Fruit fly (Drosophila melanogaster) whole organism, embryonic: ENCODE results near the gene fz.

ENCODE experiments used
- Atf-2 ChIP-seq: fragments of 200-800 bp; sonication (Bioruptor generic); optimal IDR thresholded peaks from 2 replicates; lab custom pipeline; 2016; ENCODE audit warnings: missing biosample characterization, missing genetic modification characterization
- B-H1 ChIP-seq: fragments of 200-800 bp; sonication (Bioruptor generic); IDR thresholded peaks from 3 replicates; pipeline ENCODE4 v1.3.6; 2022; ENCODE audit warnings: missing biosample characterization, missing genetic modification characterization
- Blimp-1 ChIP-seq: fragments of 200-800 bp; sonication (Bioruptor generic); optimal IDR thresholded peaks from 3 replicates; lab custom pipeline; 2018; ENCODE audit warnings: missing biosample characterization, missing genetic modification characterization, mild to moderate bottlenecking, moderate library complexity, missing genetic modification reagents
- CG10321 ChIP-seq: fragments of 200-800 bp; sonication (Bioruptor generic); IDR thresholded peaks from 2 replicates; pipeline ENCODE4 v1.3.6; 2022; ENCODE audit warnings: missing biosample characterization, missing genetic modification characterization
- CG11456 ChIP-seq: fragments of 200-800 bp; sonication (Bioruptor generic); IDR thresholded peaks from 3 replicates; pipeline ENCODE4 v1.3.6; 2022; ENCODE audit warnings: missing biosample characterization, missing genetic modification characterization
- CG13123 ChIP-seq: fragments of 200-800 bp; sonication (Bioruptor generic); optimal IDR thresholded peaks from 2 replicates; lab custom pipeline; 2016; ENCODE audit warnings: missing biosample characterization, missing genetic modification characterization
- CG17385 ChIP-seq: fragments of 200-800 bp; sonication (Bioruptor generic); optimal IDR thresholded peaks from 3 replicates; lab custom pipeline; 2018; ENCODE audit warnings: missing biosample characterization, mild to moderate bottlenecking, missing genetic modification characterization
- CG17802 ChIP-seq: fragments of 200-800 bp; sonication (Bioruptor generic); optimal IDR thresholded peaks from 2 replicates; lab custom pipeline; 2018; ENCODE audit warnings: missing biosample characterization, mild to moderate bottlenecking, missing genetic modification characterization, moderate library complexity
- CG31388 ChIP-seq: fragments of 200-800 bp; sonication (Bioruptor generic); optimal IDR thresholded peaks from 2 replicates; lab custom pipeline; 2016; ENCODE audit warnings: missing biosample characterization, missing genetic modification characterization
- CG5245 ChIP-seq: fragments of 200-800 bp; sonication (Bioruptor generic); optimal IDR thresholded peaks from 3 replicates; lab custom pipeline; 2016; ENCODE audit warnings: missing biosample characterization, missing genetic modification characterization
- CG6854 ChIP-seq: fragments of 200-800 bp; sonication (Bioruptor generic); optimal IDR thresholded peaks from 3 replicates; lab custom pipeline; 2017; ENCODE audit warnings: missing biosample characterization, mild to moderate bottlenecking, missing genetic modification characterization
- CG7372 ChIP-seq: fragments of 200-800 bp; sonication (Bioruptor generic); IDR thresholded peaks from 2 replicates; pipeline ENCODE4 v1.3.6; 2022; ENCODE audit warnings: missing biosample characterization, missing genetic modification characterization
- CG7839 ChIP-seq: fragments of 200-800 bp; sonication (Bioruptor generic); optimal IDR thresholded peaks from 3 replicates; lab custom pipeline; 2018; ENCODE audit warnings: missing biosample characterization, mild to moderate bottlenecking, missing genetic modification characterization, moderate library complexity
- CG8089 ChIP-seq: fragments of 200-800 bp; sonication (Bioruptor generic); optimal IDR thresholded peaks from 3 replicates; lab custom pipeline; 2016; ENCODE audit warnings: missing biosample characterization, missing genetic modification characterization
- CG8359 ChIP-seq: fragments of 200-800 bp; sonication (Bioruptor generic); optimal IDR thresholded peaks from 2 replicates; lab custom pipeline; 2017; ENCODE audit warnings: missing biosample characterization, mild to moderate bottlenecking, missing genetic modification characterization, borderline replicate concordance
- CG8478 ChIP-seq: fragments of >200 bp; optimal IDR thresholded peaks from 2 replicates; lab custom pipeline; 2018
- CG8765 ChIP-seq: fragments of 200-800 bp; sonication (Bioruptor generic); IDR thresholded peaks from 2 replicates; pipeline ENCODE4 v1.3.6; 2022; ENCODE audit warnings: missing biosample characterization, missing genetic modification characterization
- CG9215 ChIP-seq: fragments of 200-800 bp; sonication (Bioruptor generic); IDR thresholded peaks from 2 replicates; pipeline ENCODE4 v1.3.6; 2022; ENCODE audit warnings: missing biosample characterization, missing genetic modification characterization
- CG9876 ChIP-seq: fragments of 200-800 bp; sonication (Bioruptor generic); optimal IDR thresholded peaks from 2 replicates; lab custom pipeline; 2016; ENCODE audit warnings: missing biosample characterization, missing genetic modification characterization
- D19B ChIP-seq: fragments of 200-800 bp; sonication (Bioruptor generic); optimal IDR thresholded peaks from 2 replicates; lab custom pipeline; 2017; ENCODE audit warnings: missing biosample characterization, mild to moderate bottlenecking, missing genetic modification characterization
- E2f2 ChIP-seq: fragments of 200-800 bp; sonication (Bioruptor generic); IDR thresholded peaks from 2 replicates; pipeline ENCODE4 v1.3.6; 2022; ENCODE audit warnings: missing biosample characterization, missing genetic modification characterization
- Hr51 ChIP-seq, 2 experiments: fragments of 200-800 bp; sonication (Bioruptor generic); optimal IDR thresholded peaks; 2 replicates in 1 of 2; 3 replicates in 1 of 2; lab custom pipeline; 2016 to 2018; ENCODE audit warnings: missing biosample characterization in 2 of 2, missing genetic modification characterization in 2 of 2, mild to moderate bottlenecking in 1 of 2, moderate library complexity in 1 of 2
- Opbp ChIP-seq: fragments of 200-800 bp; sonication (Bioruptor generic); IDR thresholded peaks from 3 replicates; pipeline ENCODE4 v1.3.6; 2022; ENCODE audit warnings: missing biosample characterization, missing genetic modification characterization; ENCODE audit not compliant: partially characterized antibody
- Ravus ChIP-seq: fragments of 200-800 bp; sonication (Bioruptor generic); IDR thresholded peaks from 2 replicates; pipeline ENCODE4 v1.3.6; 2022; ENCODE audit warnings: missing biosample characterization, missing genetic modification characterization
- Sox102F ChIP-seq: fragments of 200-800 bp; sonication (Bioruptor generic); optimal IDR thresholded peaks from 2 replicates; lab custom pipeline; 2018; ENCODE audit warnings: missing biosample characterization, mild to moderate bottlenecking, missing genetic modification characterization, moderate library complexity
- Xrp1 ChIP-seq: fragments of 200-800 bp; sonication (Bioruptor generic); IDR thresholded peaks from 2 replicates; pipeline ENCODE4 v1.3.6; 2022; ENCODE audit warnings: missing biosample characterization, missing genetic modification characterization
- al ChIP-seq: fragments of 200-800 bp; sonication (Bioruptor generic); IDR thresholded peaks from 2 replicates; pipeline ENCODE4 v1.3.6; 2022; ENCODE audit warnings: missing biosample characterization, missing genetic modification characterization
- bowl ChIP-seq: fragments of 200-800 bp; sonication (Bioruptor generic); IDR thresholded peaks from 2 replicates; pipeline ENCODE4 v1.3.6; 2022; ENCODE audit warnings: missing biosample characterization, missing genetic modification characterization
- cato ChIP-seq: fragments of 200-800 bp; sonication (Bioruptor generic); optimal IDR thresholded peaks from 2 replicates; lab custom pipeline; 2016; ENCODE audit warnings: missing biosample characterization, missing genetic modification characterization, borderline replicate concordance
- corto ChIP-seq: fragments of 200-800 bp; sonication (Bioruptor generic); optimal IDR thresholded peaks from 2 replicates; lab custom pipeline; 2016; ENCODE audit warnings: missing biosample characterization, mild to moderate bottlenecking, missing genetic modification characterization, moderate library complexity
- dpn ChIP-seq, 2 experiments: fragments of 200-800 bp; sonication (Bioruptor generic); optimal IDR thresholded peaks; 3 replicates each; lab custom pipeline; 2016; ENCODE audit warnings: missing biosample characterization in 2 of 2, missing genetic modification characterization in 2 of 2
- eve ChIP-seq, 2 experiments: fragments of >200 bp; optimal IDR thresholded peaks; 2 replicates each; lab custom pipeline; 2017; ENCODE audit warnings: missing biosample characterization in 2 of 2, missing genetic modification characterization in 2 of 2
- gem ChIP-seq: fragments of 200-800 bp; sonication (Bioruptor generic); optimal IDR thresholded peaks from 2 replicates; lab custom pipeline; 2019; ENCODE audit warnings: missing biosample characterization, mild to moderate bottlenecking, missing genetic modification characterization, moderate library complexity
- gsb ChIP-seq: fragments of 200-800 bp; sonication (Bioruptor generic); IDR thresholded peaks from 2 replicates; pipeline ENCODE4 v1.3.6; 2022; ENCODE audit warnings: missing biosample characterization, missing genetic modification characterization
- hkb ChIP-seq, 2 experiments: fragments of 200-800 bp in 1 of 2; fragments of >200 bp in 1 of 2; sonication (Bioruptor generic) in 1 of 2; IDR thresholded peaks in 1 of 2; optimal IDR thresholded peaks in 1 of 2; 2 replicates each; pipeline versions ENCODE4 v1.3.6 to Lab custom; 2017 to 2022; ENCODE audit warnings: missing biosample characterization in 1 of 2, missing genetic modification characterization in 1 of 2
- mam ChIP-seq: fragments of 200-800 bp; sonication (Bioruptor generic); optimal IDR thresholded peaks from 3 replicates; lab custom pipeline; 2016; ENCODE audit warnings: missing biosample characterization, missing genetic modification characterization
- mld ChIP-seq: fragments of 200-800 bp; sonication (Bioruptor generic); IDR thresholded peaks from 3 replicates; pipeline ENCODE4 v1.3.6; 2022; ENCODE audit warnings: missing biosample characterization, missing genetic modification characterization; ENCODE audit not compliant: partially characterized antibody
- nmo ChIP-seq: fragments of 200-800 bp; sonication (Bioruptor generic); optimal IDR thresholded peaks from 2 replicates; lab custom pipeline; 2018; ENCODE audit warnings: missing biosample characterization, mild to moderate bottlenecking, missing genetic modification characterization, moderate library complexity
- nom ChIP-seq: fragments of 200-800 bp; sonication (Bioruptor generic); optimal IDR thresholded peaks from 2 replicates; lab custom pipeline; 2017; ENCODE audit warnings: missing biosample characterization, missing genetic modification characterization, mild to moderate bottlenecking, moderate library complexity, missing genetic modification reagents
- oc ChIP-seq: fragments of 200-800 bp; sonication (Bioruptor generic); optimal IDR thresholded peaks from 2 replicates; lab custom pipeline; 2018; ENCODE audit warnings: missing biosample characterization, mild to moderate bottlenecking, missing genetic modification characterization, moderate library complexity
- onecut ChIP-seq: fragments of 200-800 bp; sonication (Bioruptor generic); IDR thresholded peaks from 2 replicates; pipeline ENCODE4 v1.3.6; 2022; ENCODE audit warnings: missing biosample characterization, missing genetic modification characterization
- pfk ChIP-seq: fragments of 200-800 bp; sonication (Bioruptor generic); optimal IDR thresholded peaks from 2 replicates; lab custom pipeline; 2018; ENCODE audit warnings: missing biosample characterization, mild to moderate bottlenecking, missing genetic modification characterization, moderate library complexity
- ro ChIP-seq: fragments of 200-800 bp; sonication (Bioruptor generic); IDR thresholded peaks from 2 replicates; pipeline ENCODE4 v1.3.6; 2022; ENCODE audit warnings: missing biosample characterization, missing genetic modification characterization
- row ChIP-seq: fragments of 200-800 bp; sonication (Bioruptor generic); IDR thresholded peaks from 3 replicates; pipeline ENCODE4 v1.3.6; 2022; ENCODE audit warnings: missing biosample characterization, missing genetic modification characterization
- sens ChIP-seq: fragments of 200-800 bp; sonication (Bioruptor generic); peaks from one replicate; lab custom pipeline; 2016; ENCODE audit warnings: missing biosample characterization, missing genetic modification characterization
- sna ChIP-seq: fragments of 200-800 bp; sonication (Bioruptor generic); IDR thresholded peaks from 2 replicates; pipeline ENCODE4 v1.3.6; 2022; ENCODE audit warnings: missing biosample characterization, missing genetic modification characterization; ENCODE audit not compliant: partially characterized antibody
- sug ChIP-seq: fragments of 200-800 bp; optimal IDR thresholded peaks from 2 replicates; lab custom pipeline; 2019; ENCODE audit warnings: missing biosample characterization, mild to moderate bottlenecking, missing genetic modification characterization, moderate library complexity
- tap ChIP-seq: fragments of 200-800 bp; optimal IDR thresholded peaks from 3 replicates; lab custom pipeline; 2019; ENCODE audit warnings: missing biosample characterization, mild to moderate bottlenecking, missing genetic modification characterization, moderate library complexity
- vvl ChIP-seq: fragments of 200-800 bp; sonication (Bioruptor generic); IDR thresholded peaks from 2 replicates; pipeline ENCODE4 v1.3.6; 2022; ENCODE audit warnings: missing biosample characterization, missing genetic modification characterization
- wdn ChIP-seq: fragments of 200-800 bp; sonication (Bioruptor generic); IDR thresholded peaks from 2 replicates; pipeline ENCODE4 v1.3.6; 2022; ENCODE audit warnings: missing biosample characterization, missing genetic modification characterization

Gene fz

dm6 chr3L:14322268-14322784 is 48.2 kb downstream of the fz start:
- TF ChIP-seq nmo (GFP tag; lab: Kevin White, UChicago) (peak; percentile 14), Sox102F (peak; percentile 6), D19B (peak; percentile 69), B-H1 (GFP tag; lab: Robert Waterston, UW) (no peak), sens (GFP tag; lab: Kevin White, UChicago) (peak; percentile 47), row (GFP tag; lab: Robert Waterston, UW) (peak; percentile 46; the same call in 1 of the 3 replicates), CG9215 (GFP tag; lab: Robert Waterston, UW) (no peak), gem (tag; lab: Kevin White, UChicago) (peak; percentile 0), Xrp1 (peak; percentile 10; the same call in 1 of the 2 replicates), sna (no peak), cato (GFP tag; lab: Kevin White, UChicago) (no peak), CG7839 (tag; lab: Kevin White, UChicago) (peak; percentile 1), Hr51 (GFP tag; optimal IDR thresholded peaks at IDR 0.05; lab: Kevin White, UChicago) (peak in 1 of 2 experiments; percentile 7)

dm6 chr3L:14325285-14325684 is 51.1 kb downstream of the fz start:
- TF ChIP-seq gsb (GFP tag; lab: Robert Waterston, UW), result no peak
- no peak for TF ChIP-seq CG13123
- TF ChIP-seq vvl, result peak; percentile 61
- TF ChIP-seq CG8765 (GFP tag; lab: Robert Waterston, UW), result no peak
- TF ChIP-seq mld (GFP tag; lab: Robert Waterston, UW), result no peak
- no peak for TF ChIP-seq sug (tag; lab: Kevin White, UChicago)
- no peak for TF ChIP-seq CG6854 (GFP tag; lab: Kevin White, UChicago)
- TF ChIP-seq Ravus (GFP tag; lab: Robert Waterston, UW), result no peak
- TF ChIP-seq ro (GFP tag; lab: Robert Waterston, UW), result no peak
- TF ChIP-seq CG11456 (GFP tag; lab: Robert Waterston, UW), result no peak
- no peak for TF ChIP-seq CG31388 (GFP tag; lab: Kevin White, UChicago)
- no peak for TF ChIP-seq corto (GFP tag; lab: Kevin White, UChicago)
- TF ChIP-seq hkb (optimal IDR thresholded peaks at IDR 0.05; lab: Kevin White, UChicago), result no peak
- peak; percentile 55; the same call in 1 of the 2 replicates for TF ChIP-seq hkb (GFP tag; IDR thresholded peaks at IDR 0.05; lab: Robert Waterston, UW)
- peak; percentile 72 for TF ChIP-seq Blimp-1 (GFP tag; lab: Kevin White, UChicago)
- TF ChIP-seq CG10321, result no peak
- peak; percentile 57 for TF ChIP-seq onecut (GFP tag; lab: Robert Waterston, UW)
- no peak for TF ChIP-seq Atf-2
- TF ChIP-seq CG8089 (GFP tag; lab: Kevin White, UChicago), result no peak
- TF ChIP-seq CG17385 (GFP tag; lab: Kevin White, UChicago), result peak; percentile 52
- TF ChIP-seq CG5245 (GFP tag; lab: Kevin White, UChicago), result peak; percentile 31
- no peak for TF ChIP-seq CG7372 (GFP tag; lab: Robert Waterston, UW)
- TF ChIP-seq eve (GFP tag; optimal IDR thresholded peaks at IDR 0.05; lab: Kevin White, UChicago), result peak in 1 of 2 experiments; percentile 78
- TF ChIP-seq CG8359 (GFP tag; lab: Kevin White, UChicago), result no peak
- no peak for TF ChIP-seq CG9876 (GFP tag; lab: Kevin White, UChicago)
- peak; percentile 53 for TF ChIP-seq oc
- TF ChIP-seq dpn (GFP tag; optimal IDR thresholded peaks at IDR 0.05; lab: Kevin White, UChicago), result peak in 1 of 2 experiments; percentile 37
- TF ChIP-seq wdn, result no peak
- no peak for TF ChIP-seq bowl (GFP tag; lab: Robert Waterston, UW)
- peak; percentile 37 for TF ChIP-seq tap (tag; lab: Kevin White, UChicago)
- no peak for TF ChIP-seq al (GFP tag; lab: Robert Waterston, UW)
- no peak for TF ChIP-seq nom (GFP tag; lab: Kevin White, UChicago)
- no peak for TF ChIP-seq Opbp (GFP tag; lab: Robert Waterston, UW)
- no peak for TF ChIP-seq CG8478
- no peak for TF ChIP-seq pfk (GFP tag; lab: Kevin White, UChicago)
- no peak for TF ChIP-seq mam (GFP tag; lab: Kevin White, UChicago)
- peak; percentile 33 for TF ChIP-seq CG17802 (tag; lab: Kevin White, UChicago)
- peak; percentile 70 for TF ChIP-seq Xrp1
- TF ChIP-seq E2f2 (GFP tag; lab: Robert Waterston, UW), result 0 out of 2 replicates have a peak, but pooled peaks have one; percentile 11
